Worm (Caenorhabditis elegans) whole organism, L3 larva: ENCODE measurements around the gene R09E10.6.
A peak's percentile ranks its signal among the peaks of the same experiment; 100 is the strongest.

Source experiments
- R02D3.7 ChIP-seq: fragments of 150-350 bp; optimal IDR thresholded peaks from 2 replicates; lab custom pipeline; 2014; ENCODE audit warnings: missing biosample characterization, missing genetic modification characterization
- aly-2 ChIP-seq: fragments of 150-350 bp; optimal IDR thresholded peaks from 2 replicates; lab custom pipeline; 2014; ENCODE audit warnings: missing biosample characterization, missing genetic modification characterization
- ama-1 ChIP-seq: fragments of 150-350 bp; optimal IDR thresholded peaks from 2 replicates; lab custom pipeline; 2018
- ceh-28 ChIP-seq: fragments of 150-350 bp; optimal IDR thresholded peaks from 2 replicates; lab custom pipeline; 2014; ENCODE audit warnings: missing biosample characterization, missing genetic modification reagents, missing genetic modification characterization
- ceh-82 ChIP-seq: fragments of 150-350 bp; optimal IDR thresholded peaks from 2 replicates; lab custom pipeline; 2014; ENCODE audit warnings: missing biosample characterization, missing genetic modification characterization
- ceh-9 ChIP-seq: sonication (generic microtip); optimal IDR thresholded peaks from 2 replicates; lab custom pipeline; 2018; ENCODE audit warnings: missing biosample characterization, missing genetic modification characterization
- daf-12 ChIP-seq: fragments of 150-350 bp; optimal IDR thresholded peaks from 2 replicates; lab custom pipeline; 2014; ENCODE audit warnings: missing biosample characterization, missing genetic modification reagents, missing genetic modification characterization
- egl-27 ChIP-seq: sonication (generic microtip); optimal IDR thresholded peaks from 4 replicates; lab custom pipeline; 2017; ENCODE audit warnings: missing biosample characterization, missing genetic modification reagents, missing genetic modification characterization
- egl-5 ChIP-seq: fragments of 150-350 bp; optimal IDR thresholded peaks from 2 replicates; lab custom pipeline; 2017; ENCODE audit warnings: missing biosample characterization, missing genetic modification reagents, missing genetic modification characterization, inconsistent platforms
- elt-1 ChIP-seq: fragments of 150-350 bp; optimal IDR thresholded peaks from 2 replicates; lab custom pipeline; 2014; ENCODE audit warnings: missing biosample characterization, missing genetic modification characterization
- elt-2 ChIP-seq: sonication (generic microtip); optimal IDR thresholded peaks from 2 replicates; lab custom pipeline; 2016; ENCODE audit warnings: missing genetic modification reagents, mild to moderate bottlenecking, missing genetic modification characterization, missing compliant biosample characterization
- elt-3 ChIP-seq, 3 experiments: fragments of 150-350 bp in 1 of 3; sonication (generic microtip) in 2 of 3; optimal IDR thresholded peaks; 2 replicates in 2 of 3; 4 replicates in 1 of 3; lab custom pipeline; 2014 to 2017; ENCODE audit warnings: missing biosample characterization in 3 of 3, missing genetic modification characterization in 3 of 3
- fkh-10 ChIP-seq: sonication (generic microtip); optimal IDR thresholded peaks from 2 replicates; lab custom pipeline; 2017; ENCODE audit warnings: missing biosample characterization, missing genetic modification reagents, missing genetic modification characterization
- fkh-2 ChIP-seq: fragments of 150-350 bp; optimal IDR thresholded peaks from 2 replicates; lab custom pipeline; 2014; ENCODE audit warnings: missing biosample characterization, missing genetic modification reagents, missing genetic modification characterization
- fos-1 ChIP-seq: fragments of 150-350 bp; optimal IDR thresholded peaks from 2 replicates; lab custom pipeline; 2014; ENCODE audit warnings: missing biosample characterization, missing genetic modification characterization
- hmg-11 ChIP-seq: sonication (generic microtip); optimal IDR thresholded peaks from 2 replicates; lab custom pipeline; 2016; ENCODE audit warnings: missing genetic modification characterization, missing compliant biosample characterization
- jun-1 ChIP-seq: fragments of 150-350 bp; optimal IDR thresholded peaks from 2 replicates; lab custom pipeline; 2014; ENCODE audit warnings: missing biosample characterization, missing genetic modification reagents, missing genetic modification characterization
- lin-15B ChIP-seq: fragments of 150-350 bp; optimal IDR thresholded peaks from 2 replicates; lab custom pipeline; 2014; ENCODE audit warnings: missing biosample characterization, missing genetic modification characterization
- lin-39 ChIP-seq: fragments of 150-350 bp; optimal IDR thresholded peaks from 2 replicates; lab custom pipeline; 2018; ENCODE audit warnings: missing biosample characterization, missing genetic modification reagents, missing genetic modification characterization
- lsy-12 ChIP-seq: sonication (generic microtip); optimal IDR thresholded peaks from 2 replicates; lab custom pipeline; 2016; ENCODE audit warnings: mild to moderate bottlenecking, missing genetic modification characterization, missing compliant biosample characterization
- mdl-1 ChIP-seq: fragments of 150-350 bp; optimal IDR thresholded peaks from 2 replicates; lab custom pipeline; 2014; ENCODE audit warnings: missing biosample characterization, missing genetic modification characterization
- mml-1 ChIP-seq: fragments of 150-350 bp; sonication (generic microtip); optimal IDR thresholded peaks from 3 replicates; lab custom pipeline; 2014; ENCODE audit warnings: missing biosample characterization, missing genetic modification characterization
- nfya-1 ChIP-seq: sonication (generic microtip); optimal IDR thresholded peaks from 2 replicates; lab custom pipeline; 2017; ENCODE audit warnings: missing genetic modification characterization, mild to moderate bottlenecking, missing compliant biosample characterization, antibody characterized with exemption, moderate library complexity; ENCODE audit not compliant: insufficient read depth
- nhr-11 ChIP-seq: fragments of 150-350 bp; optimal IDR thresholded peaks from 2 replicates; lab custom pipeline; 2014; ENCODE audit warnings: missing biosample characterization, missing genetic modification characterization
- nhr-12 ChIP-seq: fragments of 150-350 bp; optimal IDR thresholded peaks from 2 replicates; lab custom pipeline; 2014; ENCODE audit warnings: missing biosample characterization, missing genetic modification characterization
- nhr-23 ChIP-seq: fragments of 150-350 bp; optimal IDR thresholded peaks from 2 replicates; lab custom pipeline; 2014; ENCODE audit warnings: missing biosample characterization, missing genetic modification reagents, missing genetic modification characterization
- nhr-25 ChIP-seq: sonication (generic microtip); optimal IDR thresholded peaks from 2 replicates; lab custom pipeline; 2017; ENCODE audit warnings: missing biosample characterization, missing genetic modification characterization
- nhr-28 ChIP-seq: fragments of 150-350 bp; optimal IDR thresholded peaks from 2 replicates; lab custom pipeline; 2014; ENCODE audit warnings: missing biosample characterization, missing genetic modification characterization
- nhr-43 ChIP-seq: sonication (generic microtip); optimal IDR thresholded peaks from 2 replicates; lab custom pipeline; 2016; ENCODE audit warnings: mild to moderate bottlenecking, missing genetic modification characterization, missing compliant biosample characterization; ENCODE audit not compliant: poor library complexity, severe bottlenecking
- nhr-76 ChIP-seq: fragments of 150-350 bp; sonication (generic microtip); optimal IDR thresholded peaks from 5 replicates; lab custom pipeline; 2014; ENCODE audit warnings: missing biosample characterization, missing genetic modification characterization
- nhr-77 ChIP-seq: fragments of 150-350 bp; optimal IDR thresholded peaks from 2 replicates; lab custom pipeline; 2014; ENCODE audit warnings: missing biosample characterization, missing genetic modification characterization
- pqm-1 ChIP-seq: fragments of 150-350 bp; optimal IDR thresholded peaks from 2 replicates; lab custom pipeline; 2017; ENCODE audit warnings: missing biosample characterization, missing genetic modification characterization, inconsistent platforms
- sea-2 ChIP-seq: fragments of 150-350 bp; sonication (generic microtip); optimal IDR thresholded peaks from 4 replicates; lab custom pipeline; 2014; ENCODE audit warnings: missing biosample characterization, missing genetic modification reagents, missing genetic modification characterization
- skn-1 ChIP-seq: fragments of 150-350 bp; optimal IDR thresholded peaks from 2 replicates; lab custom pipeline; 2014; ENCODE audit warnings: missing biosample characterization, missing genetic modification characterization
- snpc-4 ChIP-seq: fragments of 150-350 bp; optimal IDR thresholded peaks from 2 replicates; lab custom pipeline; 2014; ENCODE audit warnings: missing biosample characterization, missing genetic modification characterization
- unc-39 ChIP-seq: sonication (generic microtip); optimal IDR thresholded peaks from 4 replicates; lab custom pipeline; 2017; ENCODE audit warnings: missing biosample characterization, missing genetic modification characterization
- unc-62 ChIP-seq: fragments of 150-350 bp; sonication (generic microtip); optimal IDR thresholded peaks from 4 replicates; lab custom pipeline; 2014; ENCODE audit warnings: missing biosample characterization, missing genetic modification reagents, missing genetic modification characterization
- zag-1 ChIP-seq: fragments of 150-350 bp; optimal IDR thresholded peaks from 2 replicates; lab custom pipeline; 2014; ENCODE audit warnings: missing biosample characterization, missing genetic modification characterization
- ztf-11 ChIP-seq: fragments of 150-350 bp; optimal IDR thresholded peaks from 2 replicates; lab custom pipeline; 2014; ENCODE audit warnings: missing biosample characterization, missing genetic modification characterization
- ztf-4 ChIP-seq: fragments of 150-350 bp; optimal IDR thresholded peaks from 2 replicates; lab custom pipeline; 2014; ENCODE audit warnings: missing biosample characterization, missing genetic modification characterization

R09E10.6 gene

ce11 chrIV:10294030-10294429, at the start of gene R09E10.6:
R09E10.6 (minus strand) TSS chrIV:10294130.
- no peak for TF ChIP-seq ztf-11 (tag; lab: Kevin White, UChicago)
- TF ChIP-seq pqm-1 (tag; lab: Kevin White, UChicago) = no peak
- no peak for TF ChIP-seq zag-1 (tag; lab: Kevin White, UChicago)
- TF ChIP-seq fos-1 (tag; lab: Kevin White, UChicago) = no peak
- TF ChIP-seq aly-2 (tag; lab: Kevin White, UChicago) = no peak
- no peak for TF ChIP-seq fkh-2 (tag; lab: Kevin White, UChicago)
- TF ChIP-seq mdl-1 = no peak
- no peak for TF ChIP-seq skn-1 (tag; lab: Kevin White, UChicago)
- no peak for TF ChIP-seq nhr-77 (tag; lab: Kevin White, UChicago)
- TF ChIP-seq nhr-12 = no peak
- TF ChIP-seq egl-5 (tag; lab: Kevin White, UChicago) = no peak
- TF ChIP-seq daf-12 = no peak
- TF ChIP-seq lin-39 (tag; lab: Kevin White, UChicago) = no peak
- TF ChIP-seq egl-27 (tag; lab: Kevin White, UChicago) = no peak
- TF ChIP-seq ceh-28 = no peak
- TF ChIP-seq ztf-4 (tag; lab: Kevin White, UChicago) = no peak
- TF ChIP-seq, all 47 proteins: peak for 0

DNA sequence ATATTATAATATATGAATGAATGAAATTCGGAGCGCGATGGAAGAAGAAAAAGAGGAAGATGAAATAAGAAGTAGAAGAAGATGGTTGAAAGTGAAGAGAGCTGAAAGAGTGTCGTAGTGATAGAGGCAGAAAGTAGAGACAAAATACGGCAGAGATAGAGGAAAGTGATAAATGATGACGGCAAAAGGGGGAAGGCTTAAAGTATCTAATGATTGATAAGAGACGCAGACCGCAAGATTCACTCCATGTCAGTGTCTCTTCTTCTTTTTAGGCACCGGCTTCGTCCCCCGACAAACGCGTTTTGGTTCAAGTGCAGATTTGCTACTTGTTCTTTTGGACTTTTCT, 48.4 kb upstream of the R09E10.6 start:
- TF ChIP-seq zag-1 (tag; lab: Kevin White, UChicago) = no peak
- peak in 2 of 3 experiments; percentile 15 to 52 for TF ChIP-seq elt-3 (tag; optimal IDR thresholded peaks at IDR 0.05; lab: Kevin White, UChicago)
- TF ChIP-seq R02D3.7 (tag; lab: Kevin White, UChicago) = peak; percentile 2
- TF ChIP-seq elt-2 (tag; lab: Kevin White, UChicago) = peak; percentile 96
- peak; percentile 50 for TF ChIP-seq ceh-28
- TF ChIP-seq lin-39 (tag; lab: Kevin White, UChicago) = peak; percentile 71
- no peak for TF ChIP-seq hmg-11
- peak; percentile 35 for TF ChIP-seq lsy-12
- TF ChIP-seq ceh-82 (tag; lab: Kevin White, UChicago) = peak; percentile 32
- TF ChIP-seq ztf-11 (tag; lab: Kevin White, UChicago) = no peak
- peak; percentile 88 for TF ChIP-seq nhr-25 (tag; lab: Kevin White, UChicago)
- TF ChIP-seq sea-2 (GFP tag; lab: Kevin White, UChicago) = no peak
- no peak for TF ChIP-seq fkh-10
- no peak for TF ChIP-seq ceh-9
- peak; percentile 40 for TF ChIP-seq nhr-23
- peak; percentile 68 for TF ChIP-seq nhr-43 (tag; lab: Kevin White, UChicago)
- TF ChIP-seq nfya-1 = peak; percentile 34
- TF ChIP-seq pqm-1 (tag; lab: Kevin White, UChicago) = peak; percentile 59
- peak; percentile 13 for TF ChIP-seq egl-27 (tag; lab: Kevin White, UChicago)
- peak; percentile 11 for TF ChIP-seq elt-1 (tag; lab: Kevin White, UChicago)
- peak; percentile 41 for TF ChIP-seq unc-62
- TF ChIP-seq jun-1 (tag; lab: Kevin White, UChicago) = peak; percentile 91
- peak; percentile 76 for TF ChIP-seq nhr-11
- no peak for TF ChIP-seq nhr-12
- peak; percentile 84 for TF ChIP-seq skn-1 (tag; lab: Kevin White, UChicago)
- TF ChIP-seq snpc-4 = peak; percentile 40
- TF ChIP-seq unc-39 (tag; lab: Kevin White, UChicago) = no peak

- TF ChIP-seq nhr-28 (tag; lab: Kevin White, UChicago) (no peak), nhr-11 (no peak), mml-1 (tag; lab: Kevin White, UChicago) (no peak), ceh-82 (tag; lab: Kevin White, UChicago) (no peak), ceh-9 (no peak), daf-12 (no peak), lin-39 (tag; lab: Kevin White, UChicago) (peak; percentile 96), pqm-1 (tag; lab: Kevin White, UChicago) (no peak), ama-1 (lab: Kevin White, UChicago) (peak; percentile 64), nhr-76 (tag; lab: Kevin White, UChicago) (no peak), jun-1 (tag; lab: Kevin White, UChicago) (no peak), hmg-11 (peak; percentile 21), ceh-28 (no peak), fkh-10 (peak; percentile 42), ztf-4 (tag; lab: Kevin White, UChicago) (no peak), lin-15B (no peak), nfya-1 (peak; percentile 38), unc-62 (peak; percentile 6)
Observed at ce11 chrIV:10341618-10342360, 47.9 kb upstream of the R09E10.6 start.
